Fruit fly (Drosophila melanogaster) whole organism, embryonic: ENCODE measurements around the gene CG13081.
A peak's percentile ranks its signal among the peaks of the same experiment; 100 is the strongest.

ENCODE experiments used
- Bgb ChIP-seq: fragments of 200-800 bp; sonication (Bioruptor generic); IDR thresholded peaks from 2 replicates; pipeline ENCODE4 v1.3.6; 2022; ENCODE audit warnings: missing biosample characterization, missing genetic modification characterization; ENCODE audit not compliant: partially characterized antibody
- CG10147 ChIP-seq: fragments of 200-800 bp; sonication (Bioruptor generic); optimal IDR thresholded peaks from 2 replicates; lab custom pipeline; 2019; ENCODE audit warnings: missing biosample characterization, mild to moderate bottlenecking, missing genetic modification characterization, moderate library complexity
- CG10267 ChIP-seq: fragments of 200-800 bp; sonication (Bioruptor generic); optimal IDR thresholded peaks from 2 replicates; lab custom pipeline; 2018; ENCODE audit warnings: missing biosample characterization, mild to moderate bottlenecking, missing genetic modification characterization, moderate library complexity
- CG10979 ChIP-seq: fragments of 200-800 bp; sonication (Bioruptor generic); optimal IDR thresholded peaks from 2 replicates; lab custom pipeline; 2018; ENCODE audit warnings: missing biosample characterization, mild to moderate bottlenecking, missing genetic modification characterization, moderate library complexity
- CG12942 ChIP-seq: fragments of 200-800 bp; sonication (Bioruptor generic); optimal IDR thresholded peaks from 3 replicates; lab custom pipeline; 2016; ENCODE audit warnings: missing biosample characterization, missing genetic modification characterization
- CG14710 ChIP-seq: fragments of 200-800 bp; sonication (Bioruptor generic); optimal IDR thresholded peaks from 3 replicates; lab custom pipeline; 2019; ENCODE audit warnings: missing biosample characterization, mild to moderate bottlenecking, missing genetic modification characterization, moderate library complexity
- CG15011 ChIP-seq: fragments of 200-800 bp; sonication (Bioruptor generic); optimal IDR thresholded peaks from 3 replicates; lab custom pipeline; 2018; ENCODE audit warnings: missing biosample characterization, mild to moderate bottlenecking, missing genetic modification characterization
- CG15269 ChIP-seq: fragments of 200-800 bp; sonication (Bioruptor generic); optimal IDR thresholded peaks from 2 replicates; lab custom pipeline; 2018; ENCODE audit warnings: missing biosample characterization, mild to moderate bottlenecking, missing genetic modification characterization, moderate library complexity
- CG1647 ChIP-seq: fragments of 200-800 bp; sonication (Bioruptor generic); optimal IDR thresholded peaks from 3 replicates; lab custom pipeline; 2016; ENCODE audit warnings: missing biosample characterization, missing genetic modification characterization
- CG17359 ChIP-seq: fragments of 200-800 bp; sonication (Bioruptor generic); optimal IDR thresholded peaks from 3 replicates; lab custom pipeline; 2018; ENCODE audit warnings: missing biosample characterization, mild to moderate bottlenecking, missing genetic modification characterization, moderate library complexity
- CG17568 ChIP-seq: fragments of 200-800 bp; sonication (Bioruptor generic); optimal IDR thresholded peaks from 2 replicates; lab custom pipeline; 2018; ENCODE audit warnings: missing biosample characterization, mild to moderate bottlenecking, missing genetic modification characterization, moderate library complexity
- CG30020 ChIP-seq: fragments of 200-800 bp; optimal IDR thresholded peaks from 2 replicates; lab custom pipeline; 2019; ENCODE audit warnings: missing biosample characterization, mild to moderate bottlenecking, missing genetic modification characterization, moderate library complexity
- CG3065 ChIP-seq: fragments of 200-800 bp; sonication (Bioruptor generic); optimal IDR thresholded peaks from 2 replicates; lab custom pipeline; 2016; ENCODE audit warnings: missing biosample characterization, missing genetic modification characterization
- CG31441 ChIP-seq: fragments of 200-800 bp; sonication (Bioruptor generic); IDR thresholded peaks from 2 replicates; pipeline ENCODE4 v1.3.6; 2022; ENCODE audit warnings: missing biosample characterization, missing genetic modification characterization
- CG34224 ChIP-seq: fragments of 200-800 bp; sonication (Bioruptor generic); IDR thresholded peaks from 3 replicates; pipeline ENCODE4 v1.3.6; 2022; ENCODE audit warnings: missing biosample characterization, missing genetic modification characterization; ENCODE audit not compliant: partially characterized antibody
- CG34422 ChIP-seq: fragments of 200-800 bp; sonication (Bioruptor generic); IDR thresholded peaks from 3 replicates; pipeline ENCODE4 v1.3.6; 2022; ENCODE audit warnings: missing biosample characterization, missing genetic modification characterization
- CG6765 ChIP-seq: fragments of 200-800 bp; sonication (Bioruptor generic); optimal IDR thresholded peaks from 3 replicates; lab custom pipeline; 2017; ENCODE audit warnings: missing biosample characterization, mild to moderate bottlenecking, missing genetic modification characterization
- CG7271 ChIP-seq: fragments of 200-800 bp; sonication (Bioruptor generic); optimal IDR thresholded peaks from 2 replicates; lab custom pipeline; 2018; ENCODE audit warnings: missing biosample characterization, mild to moderate bottlenecking, missing genetic modification characterization, moderate library complexity
- CG8924 ChIP-seq: fragments of 200-800 bp; optimal IDR thresholded peaks from 3 replicates; lab custom pipeline; 2019; ENCODE audit warnings: missing biosample characterization, mild to moderate bottlenecking, missing genetic modification characterization, moderate library complexity
- CG9797 ChIP-seq: fragments of 200-800 bp; sonication (Bioruptor generic); optimal IDR thresholded peaks from 3 replicates; lab custom pipeline; 2018; ENCODE audit warnings: missing biosample characterization, mild to moderate bottlenecking, missing genetic modification characterization
- CG9876 ChIP-seq: fragments of 200-800 bp; sonication (Bioruptor generic); optimal IDR thresholded peaks from 2 replicates; lab custom pipeline; 2016; ENCODE audit warnings: missing biosample characterization, missing genetic modification characterization
- CG9932 ChIP-seq: fragments of 200-800 bp; sonication (Bioruptor generic); IDR thresholded peaks from 2 replicates; pipeline ENCODE4 v1.3.6; 2022; ENCODE audit warnings: missing biosample characterization, missing genetic modification characterization
- Chrac-16 ChIP-seq: fragments of 200-800 bp; sonication (Bioruptor generic); optimal IDR thresholded peaks from 3 replicates; lab custom pipeline; 2016; ENCODE audit warnings: missing biosample characterization, missing genetic modification characterization
- CkIIα-i1 ChIP-seq: fragments of 200-800 bp; sonication (Bioruptor generic); IDR thresholded peaks from 2 replicates; pipeline ENCODE4 v1.3.6; 2022; ENCODE audit warnings: missing biosample characterization, missing genetic modification characterization
- Dip2 ChIP-seq: fragments of 200-800 bp; sonication (Bioruptor generic); IDR thresholded peaks from 2 replicates; pipeline ENCODE4 v1.3.6; 2022; ENCODE audit warnings: missing biosample characterization, missing genetic modification characterization
- Fer1 ChIP-seq: fragments of 200-800 bp; sonication (Bioruptor generic); optimal IDR thresholded peaks from 2 replicates; lab custom pipeline; 2017; ENCODE audit warnings: missing biosample characterization, mild to moderate bottlenecking, missing genetic modification characterization
- GATAe ChIP-seq: fragments of 200-800 bp; sonication (Bioruptor generic); conservative IDR thresholded peaks from 2 replicates; pipeline ENCODE4 v1.3.6; 2022; ENCODE audit warnings: missing biosample characterization, missing genetic modification characterization
- Hmr ChIP-seq: fragments of 200-800 bp; sonication (Bioruptor generic); optimal IDR thresholded peaks from 3 replicates; lab custom pipeline; 2017; ENCODE audit warnings: mild to moderate bottlenecking, missing biosample characterization, missing genetic modification reagents, missing genetic modification characterization
- Jarid2 ChIP-seq: fragments of 200-800 bp; sonication (Bioruptor generic); optimal IDR thresholded peaks from 3 replicates; lab custom pipeline; 2017; ENCODE audit warnings: mild to moderate bottlenecking, missing biosample characterization, missing genetic modification reagents, missing genetic modification characterization
- Sry-δ ChIP-seq: fragments of 200-800 bp; sonication (Bioruptor generic); optimal IDR thresholded peaks from 2 replicates; lab custom pipeline; 2016; ENCODE audit warnings: missing biosample characterization, missing genetic modification characterization
- Xrp1 ChIP-seq: fragments of 200-800 bp; sonication (Bioruptor generic); IDR thresholded peaks from 2 replicates; pipeline ENCODE4 v1.3.6; 2022; ENCODE audit warnings: missing biosample characterization, missing genetic modification characterization
- ash1 ChIP-seq: fragments of 200-800 bp; sonication (Bioruptor generic); optimal IDR thresholded peaks from 2 replicates; lab custom pipeline; 2018; ENCODE audit warnings: missing biosample characterization, mild to moderate bottlenecking, missing genetic modification characterization
- bbx ChIP-seq: fragments of 200-800 bp; sonication (Bioruptor generic); IDR thresholded peaks from 2 replicates; pipeline ENCODE4 v1.3.6; 2022; ENCODE audit warnings: missing biosample characterization, missing genetic modification characterization; ENCODE audit not compliant: partially characterized antibody
- bowl ChIP-seq: fragments of 200-800 bp; sonication (Bioruptor generic); IDR thresholded peaks from 2 replicates; pipeline ENCODE4 v1.3.6; 2022; ENCODE audit warnings: missing biosample characterization, missing genetic modification characterization
- crp ChIP-seq, 2 experiments: fragments of 200-800 bp; sonication (Bioruptor generic); optimal IDR thresholded peaks; 2 replicates in 1 of 2; 3 replicates in 1 of 2; lab custom pipeline; 2017; ENCODE audit warnings: missing biosample characterization in 2 of 2, missing genetic modification characterization in 2 of 2, mild to moderate bottlenecking in 1 of 2, moderate library complexity in 1 of 2
- dmrt11E ChIP-seq: fragments of 200-800 bp; sonication (Bioruptor generic); optimal IDR thresholded peaks from 3 replicates; lab custom pipeline; 2018; ENCODE audit warnings: missing biosample characterization, mild to moderate bottlenecking, missing genetic modification characterization, moderate library complexity
- dysf ChIP-seq: fragments of 200-800 bp; sonication (Bioruptor generic); IDR thresholded peaks from 3 replicates; pipeline ENCODE4 v1.3.6; 2022; ENCODE audit warnings: missing biosample characterization, missing genetic modification characterization
- gcm2 ChIP-seq: fragments of 200-800 bp; sonication (Bioruptor generic); optimal IDR thresholded peaks from 2 replicates; lab custom pipeline; 2016; ENCODE audit warnings: missing biosample characterization, missing genetic modification characterization
- gsb-n ChIP-seq: fragments of 200-800 bp; sonication (Bioruptor generic); optimal IDR thresholded peaks from 3 replicates; lab custom pipeline; 2018; ENCODE audit warnings: missing biosample characterization, mild to moderate bottlenecking, missing genetic modification characterization
- ham ChIP-seq: fragments of 200-800 bp; sonication (Bioruptor generic); IDR thresholded peaks from 2 replicates; pipeline ENCODE4 v1.3.6; 2022; ENCODE audit warnings: missing biosample characterization, missing genetic modification characterization
- her ChIP-seq: fragments of 200-800 bp; sonication (Bioruptor generic); optimal IDR thresholded peaks from 2 replicates; lab custom pipeline; 2016; ENCODE audit warnings: missing biosample characterization, missing genetic modification characterization
- lbe ChIP-seq: fragments of 200-800 bp; sonication (Bioruptor generic); optimal IDR thresholded peaks from 2 replicates; lab custom pipeline; 2016; ENCODE audit warnings: missing biosample characterization, mild to moderate bottlenecking, missing genetic modification characterization
- maf-S ChIP-seq: fragments of 200-800 bp; sonication (Bioruptor generic); optimal IDR thresholded peaks from 2 replicates; lab custom pipeline; 2016; ENCODE audit warnings: missing biosample characterization, missing genetic modification characterization
- nmo ChIP-seq: fragments of 200-800 bp; sonication (Bioruptor generic); optimal IDR thresholded peaks from 2 replicates; lab custom pipeline; 2018; ENCODE audit warnings: missing biosample characterization, mild to moderate bottlenecking, missing genetic modification characterization, moderate library complexity
- pros ChIP-seq: fragments of 200-800 bp; sonication (Bioruptor generic); optimal IDR thresholded peaks from 3 replicates; lab custom pipeline; 2019; ENCODE audit warnings: missing biosample characterization, mild to moderate bottlenecking, missing genetic modification characterization, moderate library complexity
- ro ChIP-seq: fragments of 200-800 bp; sonication (Bioruptor generic); IDR thresholded peaks from 2 replicates; pipeline ENCODE4 v1.3.6; 2022; ENCODE audit warnings: missing biosample characterization, missing genetic modification characterization
- trem ChIP-seq: fragments of 200-800 bp; optimal IDR thresholded peaks from 3 replicates; lab custom pipeline; 2019; ENCODE audit warnings: missing biosample characterization, mild to moderate bottlenecking, missing genetic modification characterization, moderate library complexity
- ttk ChIP-seq: fragments of 200-800 bp; sonication (Bioruptor generic); IDR thresholded peaks from 2 replicates; pipeline ENCODE4 v2.1.2; 2022; ENCODE audit warnings: missing biosample characterization, missing genetic modification characterization

CG13081 gene

dm6 chr2L:19492934-19493686 lies 47.3 kb upstream of the CG13081 start, which contains the start of the genes swm and Ctu2 (continued):
- TF ChIP-seq Dip2 (GFP tag; lab: Robert Waterston, UW) (no peak), Hmr (no peak), CG34224 (GFP tag; lab: Robert Waterston, UW) (peak; percentile 71), CG15011 (no peak), CG7271 (tag; lab: Kevin White, UChicago) (no peak), bowl (GFP tag; lab: Robert Waterston, UW) (no peak), Sry-δ (GFP tag; lab: Kevin White, UChicago) (peak; percentile 64), CG15269 (peak; percentile 78), Fer1 (peak; percentile 74), dmrt11E (tag; lab: Kevin White, UChicago) (peak; percentile 65), CG12942 (GFP tag; lab: Kevin White, UChicago) (peak; percentile 31), CkIIα-i1 (GFP tag; lab: Robert Waterston, UW) (no peak), nmo (GFP tag; lab: Kevin White, UChicago) (peak; percentile 83), CG8924 (tag; lab: Kevin White, UChicago) (peak; percentile 82), lbe (peak; percentile 27), CG9876 (GFP tag; lab: Kevin White, UChicago) (no peak), CG9797 (peak; percentile 16), CG17359 (tag; lab: Kevin White, UChicago) (peak; percentile 56), gsb-n (tag; lab: Kevin White, UChicago) (no peak), crp (GFP tag; optimal IDR thresholded peaks at IDR 0.05; lab: Kevin White, UChicago) (peak in 1 of 2 experiments; percentile 47), ro (GFP tag; lab: Robert Waterston, UW) (no peak), dysf (GFP tag; lab: Robert Waterston, UW) (peak; percentile 61; the same call in 2 of the 3 replicates), CG31441 (GFP tag; lab: Robert Waterston, UW) (no peak; the same call in 1 of the 2 replicates), CG10267 (tag; lab: Kevin White, UChicago) (peak; percentile 79), CG30020 (tag; lab: Kevin White, UChicago) (peak; percentile 83), Xrp1 (peak; percentile 72), CG3065 (no peak), pros (GFP tag; lab: Kevin White, UChicago) (no peak), CG17568 (no peak), CG1647 (GFP tag; lab: Kevin White, UChicago) (no peak), her (GFP tag; lab: Kevin White, UChicago) (no peak), Bgb (GFP tag; lab: Robert Waterston, UW) (peak; percentile 57; the same call in 1 of the 2 replicates), ttk (GFP tag; lab: Robert Waterston, UW) (no peak), CG9932 (GFP tag; lab: Robert Waterston, UW) (peak; percentile 83), CG34422 (GFP tag; lab: Robert Waterston, UW) (peak; percentile 39; the same call in 1 of the 3 replicates), CG14710 (tag; lab: Kevin White, UChicago) (peak; percentile 82), CG6765 (GFP tag; lab: Kevin White, UChicago) (no peak), Jarid2 (GFP tag; lab: Kevin White, UChicago) (no peak), gcm2 (GFP tag; lab: Kevin White, UChicago) (no peak), CG10147 (GFP tag; lab: Kevin White, UChicago) (peak; percentile 51), Chrac-16 (GFP tag; lab: Kevin White, UChicago) (peak; percentile 54), ham (GFP tag; lab: Robert Waterston, UW) (no peak), GATAe (GFP tag; lab: Robert Waterston, UW) (0 out of 2 replicates have a peak, but pooled peaks have one; percentile 24), CG10979 (tag; lab: Kevin White, UChicago) (peak; percentile 67), maf-S (no peak), ash1 (GFP tag; lab: Kevin White, UChicago) (no peak), trem (tag; lab: Kevin White, UChicago) (peak; percentile 74), bbx (GFP tag; lab: Robert Waterston, UW) (peak; percentile 60; the same call in 1 of the 2 replicates)
